Fruit fly (Drosophila melanogaster) whole organism, embryonic: Measurements from ENCODE around the gene CNPYb.
A peak's percentile ranks its signal among the peaks of the same experiment; 100 is the strongest.

Source experiments
- Atf3 ChIP-seq: fragments of 200-800 bp; sonication (Bioruptor generic); optimal IDR thresholded peaks from 3 replicates; lab custom pipeline; 2016; ENCODE audit warnings: missing biosample characterization, missing genetic modification characterization
- Bgb ChIP-seq: fragments of 200-800 bp; sonication (Bioruptor generic); IDR thresholded peaks from 2 replicates; pipeline ENCODE4 v1.3.6; 2022; ENCODE audit warnings: missing biosample characterization, missing genetic modification characterization; ENCODE audit not compliant: partially characterized antibody
- CG10274 ChIP-seq: fragments of 200-800 bp; sonication (Bioruptor generic); optimal IDR thresholded peaks from 3 replicates; lab custom pipeline; 2017; ENCODE audit warnings: missing biosample characterization, mild to moderate bottlenecking, missing genetic modification characterization
- CG10321 ChIP-seq: fragments of 200-800 bp; sonication (Bioruptor generic); IDR thresholded peaks from 2 replicates; pipeline ENCODE4 v1.3.6; 2022; ENCODE audit warnings: missing biosample characterization, missing genetic modification characterization
- CG10366 ChIP-seq: fragments of 200-800 bp; sonication (Bioruptor generic); IDR thresholded peaks from 2 replicates; pipeline ENCODE4 v1.3.6; 2022; ENCODE audit warnings: missing biosample characterization, missing genetic modification characterization
- CG10654 ChIP-seq: fragments of 200-800 bp; sonication (Bioruptor generic); optimal IDR thresholded peaks from 2 replicates; lab custom pipeline; 2016; ENCODE audit warnings: missing biosample characterization, missing genetic modification characterization
- CG10979 ChIP-seq: fragments of 200-800 bp; sonication (Bioruptor generic); optimal IDR thresholded peaks from 2 replicates; lab custom pipeline; 2018; ENCODE audit warnings: missing biosample characterization, mild to moderate bottlenecking, missing genetic modification characterization, moderate library complexity
- CG11085 ChIP-seq: fragments of 200-800 bp; sonication (Bioruptor generic); IDR thresholded peaks from 2 replicates; pipeline ENCODE4 v1.3.6; 2022; ENCODE audit warnings: missing biosample characterization, missing genetic modification characterization
- CG12659 ChIP-seq: fragments of 200-800 bp; sonication (Bioruptor generic); optimal IDR thresholded peaks from 3 replicates; lab custom pipeline; 2017; ENCODE audit warnings: mild to moderate bottlenecking, missing biosample characterization, missing genetic modification reagents, missing genetic modification characterization
- CG13123 ChIP-seq: fragments of 200-800 bp; sonication (Bioruptor generic); optimal IDR thresholded peaks from 2 replicates; lab custom pipeline; 2016; ENCODE audit warnings: missing biosample characterization, missing genetic modification characterization
- CG13775 ChIP-seq: fragments of 200-800 bp; sonication (Bioruptor generic); optimal IDR thresholded peaks from 3 replicates; lab custom pipeline; 2017; ENCODE audit warnings: missing biosample characterization, mild to moderate bottlenecking, missing genetic modification characterization
- CG14965 ChIP-seq: fragments of 200-800 bp; sonication (Bioruptor generic); optimal IDR thresholded peaks from 2 replicates; lab custom pipeline; 2016; ENCODE audit warnings: missing biosample characterization, missing genetic modification characterization, borderline replicate concordance
- CG15073 ChIP-seq: fragments of 200-800 bp; sonication (Bioruptor generic); optimal IDR thresholded peaks from 2 replicates; lab custom pipeline; 2016; ENCODE audit warnings: missing biosample characterization, missing genetic modification characterization
- CG18262 ChIP-seq: fragments of 200-800 bp; optimal IDR thresholded peaks from 3 replicates; lab custom pipeline; 2019; ENCODE audit warnings: missing biosample characterization, mild to moderate bottlenecking, missing genetic modification characterization, moderate library complexity
- CG18619 ChIP-seq: fragments of 200-800 bp; sonication (Bioruptor generic); optimal IDR thresholded peaks from 3 replicates; lab custom pipeline; 2017; ENCODE audit warnings: missing biosample characterization, mild to moderate bottlenecking, missing genetic modification characterization
- CG2712 ChIP-seq: fragments of 200-800 bp; optimal IDR thresholded peaks from 3 replicates; lab custom pipeline; 2019; ENCODE audit warnings: missing biosample characterization, mild to moderate bottlenecking, missing genetic modification characterization, moderate library complexity
- CG30403 ChIP-seq: fragments of 200-800 bp; sonication (Bioruptor generic); optimal IDR thresholded peaks from 3 replicates; lab custom pipeline; 2016; ENCODE audit warnings: missing biosample characterization, missing genetic modification characterization
- CG30431 ChIP-seq: fragments of 200-800 bp; sonication (Bioruptor generic); optimal IDR thresholded peaks from 2 replicates; lab custom pipeline; 2017; ENCODE audit warnings: missing biosample characterization, missing genetic modification characterization
- CG34422 ChIP-seq: fragments of 200-800 bp; sonication (Bioruptor generic); IDR thresholded peaks from 3 replicates; pipeline ENCODE4 v1.3.6; 2022; ENCODE audit warnings: missing biosample characterization, missing genetic modification characterization
- CG4424 ChIP-seq: fragments of 200-800 bp; sonication (Bioruptor generic); optimal IDR thresholded peaks from 3 replicates; lab custom pipeline; 2016; ENCODE audit warnings: missing biosample characterization, missing genetic modification characterization
- CG6854 ChIP-seq: fragments of 200-800 bp; sonication (Bioruptor generic); optimal IDR thresholded peaks from 3 replicates; lab custom pipeline; 2017; ENCODE audit warnings: missing biosample characterization, mild to moderate bottlenecking, missing genetic modification characterization
- CG7928 ChIP-seq: fragments of 200-800 bp; sonication (Bioruptor generic); optimal IDR thresholded peaks from 2 replicates; lab custom pipeline; 2017; ENCODE audit warnings: missing biosample characterization, mild to moderate bottlenecking, missing genetic modification characterization
- CG9437 ChIP-seq: fragments of 200-800 bp; sonication (Bioruptor generic); optimal IDR thresholded peaks from 2 replicates; lab custom pipeline; 2018; ENCODE audit warnings: missing biosample characterization, mild to moderate bottlenecking, missing genetic modification characterization
- CG9727 ChIP-seq: fragments of 200-800 bp; sonication (Bioruptor generic); optimal IDR thresholded peaks from 3 replicates; lab custom pipeline; 2017; ENCODE audit warnings: missing biosample characterization, mild to moderate bottlenecking, missing genetic modification characterization
- CTCF ChIP-seq: fragments of 200-800 bp; sonication (Bioruptor generic); optimal IDR thresholded peaks from 2 replicates; lab custom pipeline; 2017; ENCODE audit warnings: missing biosample characterization, mild to moderate bottlenecking, missing genetic modification characterization, moderate library complexity
- Dip2 ChIP-seq: fragments of 200-800 bp; sonication (Bioruptor generic); IDR thresholded peaks from 2 replicates; pipeline ENCODE4 v1.3.6; 2022; ENCODE audit warnings: missing biosample characterization, missing genetic modification characterization
- Ets97D ChIP-seq: fragments of 200-800 bp; sonication (Bioruptor generic); optimal IDR thresholded peaks from 3 replicates; lab custom pipeline; 2016; ENCODE audit warnings: missing biosample characterization, missing genetic modification characterization
- HLH54F ChIP-seq: fragments of 200-800 bp; sonication (Bioruptor generic); optimal IDR thresholded peaks from 3 replicates; lab custom pipeline; 2016; ENCODE audit warnings: missing biosample characterization, missing genetic modification characterization
- HLHmδ ChIP-seq: fragments of 200-800 bp; sonication (Bioruptor generic); optimal IDR thresholded peaks from 2 replicates; lab custom pipeline; 2018; ENCODE audit warnings: missing biosample characterization, mild to moderate bottlenecking, missing genetic modification characterization, moderate library complexity
- MESR4 ChIP-seq: fragments of 200-800 bp; sonication (Bioruptor generic); optimal IDR thresholded peaks from 2 replicates; lab custom pipeline; 2018; ENCODE audit warnings: missing biosample characterization, mild to moderate bottlenecking, missing genetic modification characterization, moderate library complexity
- NfI ChIP-seq: fragments of 200-800 bp; sonication (Bioruptor generic); optimal IDR thresholded peaks from 3 replicates; lab custom pipeline; 2018; ENCODE audit warnings: missing biosample characterization, mild to moderate bottlenecking, missing genetic modification characterization, moderate library complexity
- Opbp ChIP-seq: fragments of 200-800 bp; sonication (Bioruptor generic); IDR thresholded peaks from 3 replicates; pipeline ENCODE4 v1.3.6; 2022; ENCODE audit warnings: missing biosample characterization, missing genetic modification characterization; ENCODE audit not compliant: partially characterized antibody
- Rfx ChIP-seq: fragments of 200-800 bp; sonication (Bioruptor generic); IDR thresholded peaks from 2 replicates; pipeline ENCODE4 v1.3.6; 2022; ENCODE audit warnings: missing biosample characterization, missing genetic modification characterization
- Rx ChIP-seq: fragments of 200-800 bp; sonication (Bioruptor generic); IDR thresholded peaks from 2 replicates; pipeline ENCODE4 v1.3.6; 2022; ENCODE audit warnings: missing biosample characterization, missing genetic modification characterization
- Scr ChIP-seq: fragments of 200-800 bp; sonication (Bioruptor generic); IDR thresholded peaks from 2 replicates; pipeline ENCODE4 v1.3.6; 2022; ENCODE audit warnings: missing biosample characterization, missing genetic modification characterization; ENCODE audit not compliant: partially characterized antibody
- Side ChIP-seq: fragments of 200-800 bp; sonication (Bioruptor generic); optimal IDR thresholded peaks from 2 replicates; lab custom pipeline; 2016; ENCODE audit warnings: missing biosample characterization, missing genetic modification characterization
- Sin3A ChIP-seq: fragments of >200 bp; optimal IDR thresholded peaks from 2 replicates; lab custom pipeline; 2018
- Sox100B ChIP-seq: fragments of 200-800 bp; sonication (Bioruptor generic); optimal IDR thresholded peaks from 3 replicates; lab custom pipeline; 2018; ENCODE audit warnings: missing biosample characterization, mild to moderate bottlenecking, missing genetic modification characterization
- Spps ChIP-seq: fragments of 200-800 bp; sonication (Bioruptor generic); optimal IDR thresholded peaks from 2 replicates; lab custom pipeline; 2018; ENCODE audit warnings: missing biosample characterization, mild to moderate bottlenecking, missing genetic modification characterization
- Taf1 ChIP-seq: fragments of 200-800 bp; sonication (Bioruptor generic); IDR thresholded peaks from 2 replicates; pipeline ENCODE4 v1.3.6; 2022; ENCODE audit warnings: missing biosample characterization, missing genetic modification characterization
- cad ChIP-seq: fragments of >200 bp; optimal IDR thresholded peaks from 2 replicates; lab custom pipeline; 2017; ENCODE audit warnings: missing biosample characterization, missing genetic modification characterization
- chinmo ChIP-seq: fragments of 200-800 bp; sonication (Bioruptor generic); IDR thresholded peaks from 4 replicates; pipeline ENCODE4 v1.3.6; 2022; ENCODE audit warnings: missing biosample characterization, missing genetic modification characterization; ENCODE audit not compliant: partially characterized antibody
- crc ChIP-seq: fragments of 200-800 bp; sonication (Bioruptor generic); optimal IDR thresholded peaks from 2 replicates; lab custom pipeline; 2016; ENCODE audit warnings: missing biosample characterization, missing genetic modification characterization
- croc ChIP-seq: fragments of 200-800 bp; sonication (Bioruptor generic); conservative IDR thresholded peaks from 3 replicates; pipeline ENCODE4 v1.3.6; 2022; ENCODE audit warnings: missing biosample characterization, missing genetic modification characterization
- ems ChIP-seq: fragments of 200-800 bp; sonication (Bioruptor generic); optimal IDR thresholded peaks from 3 replicates; lab custom pipeline; 2016; ENCODE audit warnings: missing biosample characterization, missing genetic modification characterization
- gem ChIP-seq: fragments of 200-800 bp; sonication (Bioruptor generic); optimal IDR thresholded peaks from 2 replicates; lab custom pipeline; 2019; ENCODE audit warnings: missing biosample characterization, mild to moderate bottlenecking, missing genetic modification characterization, moderate library complexity
- gfzf ChIP-seq: fragments of 200-800 bp; sonication (Bioruptor generic); optimal IDR thresholded peaks from 2 replicates; lab custom pipeline; 2016; ENCODE audit warnings: missing biosample characterization, mild to moderate bottlenecking, missing genetic modification characterization, moderate library complexity
- ham ChIP-seq: fragments of 200-800 bp; sonication (Bioruptor generic); IDR thresholded peaks from 2 replicates; pipeline ENCODE4 v1.3.6; 2022; ENCODE audit warnings: missing biosample characterization, missing genetic modification characterization
- lmd ChIP-seq: fragments of 200-800 bp; sonication (Bioruptor generic); IDR thresholded peaks from 2 replicates; pipeline ENCODE4 v1.3.6; 2022; ENCODE audit warnings: missing biosample characterization, missing genetic modification characterization
- otp ChIP-seq: fragments of 200-800 bp; sonication (Bioruptor generic); IDR thresholded peaks from 3 replicates; pipeline ENCODE4, ENCODE4 v1.3.6; 2022; ENCODE audit warnings: missing biosample characterization, missing genetic modification characterization
- row ChIP-seq: fragments of 200-800 bp; sonication (Bioruptor generic); IDR thresholded peaks from 3 replicates; pipeline ENCODE4 v1.3.6; 2022; ENCODE audit warnings: missing biosample characterization, missing genetic modification characterization
- sd ChIP-seq: fragments of 200-800 bp; sonication (Bioruptor generic); optimal IDR thresholded peaks from 3 replicates; lab custom pipeline; 2018; ENCODE audit warnings: missing biosample characterization, mild to moderate bottlenecking, missing genetic modification characterization, moderate library complexity
- sens ChIP-seq: fragments of 200-800 bp; sonication (Bioruptor generic); peaks from one replicate; lab custom pipeline; 2016; ENCODE audit warnings: missing biosample characterization, missing genetic modification characterization

The CNPYb gene

DNA sequence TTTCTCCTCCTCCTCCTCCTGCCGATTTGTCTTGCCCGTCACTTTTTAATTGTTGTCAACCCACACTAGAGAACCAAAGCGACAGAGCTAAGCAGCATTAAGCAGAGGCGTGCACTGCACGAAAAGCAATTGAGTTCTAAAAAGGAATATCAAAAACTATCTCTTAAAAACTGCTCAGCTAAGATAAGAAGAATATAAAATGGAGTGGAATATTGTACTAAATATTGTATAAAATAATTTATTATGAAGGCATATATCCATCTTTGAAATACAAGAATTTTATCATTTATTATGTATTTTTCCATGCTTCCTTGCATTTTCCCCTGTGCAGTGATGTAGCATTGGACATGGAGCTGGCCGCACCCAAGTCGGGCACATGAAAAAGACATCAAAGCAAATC lies 41.0 kb downstream of the CNPYb start (continued):
- TF ChIP-seq CG9437 (GFP tag; lab: Kevin White, UChicago) (no peak), CG2712 (tag; lab: Kevin White, UChicago) (peak; percentile 19), otp (GFP tag; lab: Robert Waterston, UW) (no peak), CG30403 (GFP tag; lab: Kevin White, UChicago) (peak; percentile 5), CG10654 (GFP tag; lab: Kevin White, UChicago) (no peak), HLHmδ (GFP tag; lab: Kevin White, UChicago) (no peak), Rx (no peak), CG6854 (GFP tag; lab: Kevin White, UChicago) (no peak), CG12659 (no peak), cad (GFP tag; lab: Kevin White, UChicago) (no peak), gem (tag; lab: Kevin White, UChicago) (peak; percentile 31), croc (GFP tag; lab: Robert Waterston, UW) (no peak), CG13123 (GFP tag; lab: Kevin White, UChicago) (no peak), chinmo (GFP tag; lab: Robert Waterston, UW) (no peak), CG9727 (GFP tag; lab: Kevin White, UChicago) (peak; percentile 15), CG10366 (GFP tag; lab: Robert Waterston, UW) (no peak), CG15073 (no peak), CG4424 (peak; percentile 27), ems (GFP tag; lab: Kevin White, UChicago) (no peak), CG11085 (GFP tag; lab: Robert Waterston, UW) (no peak), Scr (GFP tag; lab: Robert Waterston, UW) (no peak), Bgb (GFP tag; lab: Robert Waterston, UW) (no peak), lmd (GFP tag; lab: Robert Waterston, UW) (no peak), row (GFP tag; lab: Robert Waterston, UW) (peak; percentile 31; the same call in 1 of the 3 replicates), Side (GFP tag; lab: Kevin White, UChicago) (no peak), CG14965 (GFP tag; lab: Kevin White, UChicago) (no peak), Sox100B (GFP tag; lab: Kevin White, UChicago) (no peak), NfI (GFP tag; lab: Kevin White, UChicago) (no peak), Atf3 (GFP tag; lab: Kevin White, UChicago) (no peak), MESR4 (GFP tag; lab: Kevin White, UChicago) (no peak), HLH54F (GFP tag; lab: Kevin White, UChicago) (no peak), Sin3A (no peak), CG18262 (tag; lab: Kevin White, UChicago) (peak; percentile 15)

DNA sequence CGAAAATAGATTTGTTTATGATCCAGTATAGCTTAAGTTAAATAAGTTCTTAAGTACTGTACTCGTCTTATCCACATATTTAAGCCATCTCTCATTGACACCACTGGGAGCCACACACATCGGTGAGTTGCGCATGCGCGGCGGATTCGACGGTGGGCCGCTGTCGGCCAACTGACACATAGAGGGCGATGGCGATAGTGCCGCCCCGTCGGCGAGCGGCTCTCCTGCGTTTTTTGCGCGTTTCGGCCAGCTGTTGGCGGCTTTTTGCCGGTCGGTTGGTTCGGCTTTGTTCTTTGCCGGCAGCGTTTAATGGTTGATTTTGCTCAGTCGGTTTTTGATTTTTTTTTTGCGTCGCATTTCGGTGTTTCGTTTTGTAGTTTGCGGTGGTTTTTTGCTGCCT lies 41.8 kb downstream of the CNPYb start:
- TF ChIP-seq Opbp (GFP tag; lab: Robert Waterston, UW) (no peak), Taf1 (no peak), CG10979 (tag; lab: Kevin White, UChicago) (peak; percentile 39), CTCF (GFP tag; lab: Kevin White, UChicago) (peak; percentile 75), Dip2 (GFP tag; lab: Robert Waterston, UW) (peak; percentile 6; the same call in 1 of the 2 replicates), CG13775 (GFP tag; lab: Kevin White, UChicago) (no peak), CG34422 (GFP tag; lab: Robert Waterston, UW) (0 out of 3 replicates have a peak, but pooled peaks have one; percentile 18), CG30431 (no peak), chinmo (GFP tag; lab: Robert Waterston, UW) (0 out of 4 replicates have a peak, but pooled peaks have one; percentile 23), Spps (tag; lab: Kevin White, UChicago) (no peak), CG18619 (GFP tag; lab: Kevin White, UChicago) (no peak), gfzf (GFP tag; lab: Kevin White, UChicago) (no peak), ham (GFP tag; lab: Robert Waterston, UW) (no peak), Rfx (GFP tag; lab: Robert Waterston, UW) (peak; percentile 7; the same call in 1 of the 2 replicates), sens (GFP tag; lab: Kevin White, UChicago) (peak; percentile 37), CG10321 (GFP tag; lab: Robert Waterston, UW) (no peak), sd (tag; lab: Kevin White, UChicago) (no peak), CG10274 (GFP tag; lab: Kevin White, UChicago) (no peak), Ets97D (GFP tag; lab: Kevin White, UChicago) (no peak), CG7928 (GFP tag; lab: Kevin White, UChicago) (no peak), crc (no peak)
